Fruit fly (Drosophila melanogaster) whole organism, embryonic: ENCODE data around the gene Srp9.

Source experiments
- Atf3 ChIP-seq: fragments of 200-800 bp; sonication (Bioruptor generic); optimal IDR thresholded peaks from 3 replicates; lab custom pipeline; 2016; ENCODE audit warnings: missing biosample characterization, missing genetic modification characterization
- Awh ChIP-seq: fragments of 200-800 bp; sonication (Bioruptor generic); IDR thresholded peaks from 2 replicates; pipeline ENCODE4, ENCODE4 v1.3.6; 2022; ENCODE audit warnings: missing biosample characterization, missing genetic modification characterization
- BEAF-32 ChIP-seq: fragments of 200-800 bp; sonication (Bioruptor generic); optimal IDR thresholded peaks from 3 replicates; lab custom pipeline; 2017; ENCODE audit warnings: missing biosample characterization, missing genetic modification characterization, mild to moderate bottlenecking, moderate library complexity, missing genetic modification reagents
- CG11085 ChIP-seq: fragments of 200-800 bp; sonication (Bioruptor generic); IDR thresholded peaks from 2 replicates; pipeline ENCODE4 v1.3.6; 2022; ENCODE audit warnings: missing biosample characterization, missing genetic modification characterization
- CG11398 ChIP-seq: fragments of 200-800 bp; sonication (Bioruptor generic); optimal IDR thresholded peaks from 2 replicates; lab custom pipeline; 2016; ENCODE audit warnings: missing biosample characterization, missing genetic modification characterization
- CG12071 ChIP-seq: fragments of 200-800 bp; sonication (Bioruptor generic); optimal IDR thresholded peaks from 3 replicates; lab custom pipeline; 2018; ENCODE audit warnings: missing biosample characterization, mild to moderate bottlenecking, missing genetic modification characterization
- CG12769 ChIP-seq: fragments of 200-800 bp; sonication (Bioruptor generic); optimal IDR thresholded peaks from 2 replicates; lab custom pipeline; 2019; ENCODE audit warnings: missing biosample characterization, mild to moderate bottlenecking, missing genetic modification characterization, moderate library complexity
- CG16779 ChIP-seq: fragments of 200-800 bp; sonication (Bioruptor generic); IDR thresholded peaks from 2 replicates; pipeline ENCODE4 v1.3.6; 2022; ENCODE audit warnings: missing biosample characterization, missing genetic modification characterization
- CG17385 ChIP-seq: fragments of 200-800 bp; sonication (Bioruptor generic); optimal IDR thresholded peaks from 3 replicates; lab custom pipeline; 2018; ENCODE audit warnings: missing biosample characterization, mild to moderate bottlenecking, missing genetic modification characterization
- CG1792 ChIP-seq: fragments of 200-800 bp; sonication (Bioruptor generic); optimal IDR thresholded peaks from 2 replicates; lab custom pipeline; 2016; ENCODE audit warnings: missing biosample characterization, missing genetic modification characterization
- CG2712 ChIP-seq: fragments of 200-800 bp; optimal IDR thresholded peaks from 3 replicates; lab custom pipeline; 2019; ENCODE audit warnings: missing biosample characterization, mild to moderate bottlenecking, missing genetic modification characterization, moderate library complexity
- CG30403 ChIP-seq: fragments of 200-800 bp; sonication (Bioruptor generic); optimal IDR thresholded peaks from 3 replicates; lab custom pipeline; 2016; ENCODE audit warnings: missing biosample characterization, missing genetic modification characterization
- CG30431 ChIP-seq: fragments of 200-800 bp; sonication (Bioruptor generic); optimal IDR thresholded peaks from 2 replicates; lab custom pipeline; 2017; ENCODE audit warnings: missing biosample characterization, missing genetic modification characterization
- CG3065 ChIP-seq: fragments of 200-800 bp; sonication (Bioruptor generic); optimal IDR thresholded peaks from 2 replicates; lab custom pipeline; 2016; ENCODE audit warnings: missing biosample characterization, missing genetic modification characterization
- CG33213 ChIP-seq: fragments of 200-800 bp; sonication (Bioruptor generic); optimal IDR thresholded peaks from 3 replicates; lab custom pipeline; 2016; ENCODE audit warnings: missing biosample characterization, missing genetic modification characterization
- CG34224 ChIP-seq: fragments of 200-800 bp; sonication (Bioruptor generic); IDR thresholded peaks from 3 replicates; pipeline ENCODE4 v1.3.6; 2022; ENCODE audit warnings: missing biosample characterization, missing genetic modification characterization; ENCODE audit not compliant: partially characterized antibody
- CG4328 ChIP-seq: fragments of 200-800 bp; sonication (Bioruptor generic); optimal IDR thresholded peaks from 3 replicates; lab custom pipeline; 2017; ENCODE audit warnings: missing biosample characterization, missing genetic modification reagents, missing genetic modification characterization
- CG4360 ChIP-seq: fragments of 200-800 bp; sonication (Bioruptor generic); IDR thresholded peaks from 2 replicates; pipeline ENCODE4 v1.3.6; 2022; ENCODE audit warnings: missing biosample characterization, missing genetic modification characterization
- CG4820 ChIP-seq: fragments of 200-800 bp; sonication (Bioruptor generic); optimal IDR thresholded peaks from 3 replicates; lab custom pipeline; 2016; ENCODE audit warnings: missing biosample characterization, missing genetic modification characterization
- CG6791 ChIP-seq: fragments of 200-800 bp; sonication (Bioruptor generic); IDR thresholded peaks from 3 replicates; pipeline ENCODE4 v1.3.6; 2022; ENCODE audit warnings: missing biosample characterization, missing genetic modification characterization; ENCODE audit not compliant: partially characterized antibody
- CG8089 ChIP-seq: fragments of 200-800 bp; sonication (Bioruptor generic); optimal IDR thresholded peaks from 3 replicates; lab custom pipeline; 2016; ENCODE audit warnings: missing biosample characterization, missing genetic modification characterization
- CTCF ChIP-seq: fragments of 200-800 bp; sonication (Bioruptor generic); optimal IDR thresholded peaks from 2 replicates; lab custom pipeline; 2017; ENCODE audit warnings: missing biosample characterization, mild to moderate bottlenecking, missing genetic modification characterization, moderate library complexity
- CoRest ChIP-seq: fragments of 200-800 bp; sonication (Bioruptor generic); optimal IDR thresholded peaks from 3 replicates; lab custom pipeline; 2018; ENCODE audit warnings: missing biosample characterization, mild to moderate bottlenecking, missing genetic modification characterization, moderate library complexity
- Dip3 ChIP-seq: fragments of 200-800 bp; sonication (Bioruptor generic); optimal IDR thresholded peaks from 3 replicates; lab custom pipeline; 2016; ENCODE audit warnings: missing biosample characterization, missing genetic modification characterization
- Dref ChIP-seq: fragments of 200-800 bp; sonication (Bioruptor generic); IDR thresholded peaks from 2 replicates; pipeline ENCODE4 v1.3.6; 2022; ENCODE audit warnings: missing biosample characterization, missing genetic modification characterization
- Hr3 ChIP-seq: fragments of 200-800 bp; sonication (Bioruptor generic); optimal IDR thresholded peaks from 3 replicates; lab custom pipeline; 2016; ENCODE audit warnings: missing biosample characterization, missing genetic modification characterization
- Max ChIP-seq: fragments of 200-800 bp; sonication (Bioruptor generic); optimal IDR thresholded peaks from 2 replicates; lab custom pipeline; 2016; ENCODE audit warnings: missing biosample characterization, mild to moderate bottlenecking, missing genetic modification characterization
- Poxn ChIP-seq: fragments of 200-800 bp; sonication (Bioruptor generic); IDR thresholded peaks from 2 replicates; pipeline ENCODE4 v1.3.6; 2022; ENCODE audit warnings: missing biosample characterization, missing genetic modification characterization
- Six4 ChIP-seq: fragments of 200-800 bp; sonication (Bioruptor generic); optimal IDR thresholded peaks from 2 replicates; lab custom pipeline; 2016; ENCODE audit warnings: missing biosample characterization, missing genetic modification characterization
- Spps ChIP-seq: fragments of 200-800 bp; sonication (Bioruptor generic); optimal IDR thresholded peaks from 2 replicates; lab custom pipeline; 2018; ENCODE audit warnings: missing biosample characterization, mild to moderate bottlenecking, missing genetic modification characterization
- Usf ChIP-seq: fragments of 200-800 bp; sonication (Bioruptor generic); optimal IDR thresholded peaks from 2 replicates; lab custom pipeline; 2017; ENCODE audit warnings: missing genotype, missing biosample characterization, missing genetic modification characterization
- cato ChIP-seq: fragments of 200-800 bp; sonication (Bioruptor generic); optimal IDR thresholded peaks from 2 replicates; lab custom pipeline; 2016; ENCODE audit warnings: missing biosample characterization, missing genetic modification characterization, borderline replicate concordance
- ems ChIP-seq: fragments of 200-800 bp; sonication (Bioruptor generic); optimal IDR thresholded peaks from 3 replicates; lab custom pipeline; 2016; ENCODE audit warnings: missing biosample characterization, missing genetic modification characterization
- esg ChIP-seq: fragments of 200-800 bp; sonication (Bioruptor generic); conservative IDR thresholded peaks from 2 replicates; pipeline ENCODE4 v1.3.6; 2022; ENCODE audit warnings: missing biosample characterization, missing genetic modification characterization
- gcm2 ChIP-seq: fragments of 200-800 bp; sonication (Bioruptor generic); optimal IDR thresholded peaks from 2 replicates; lab custom pipeline; 2016; ENCODE audit warnings: missing biosample characterization, missing genetic modification characterization
- gem ChIP-seq: fragments of 200-800 bp; sonication (Bioruptor generic); optimal IDR thresholded peaks from 2 replicates; lab custom pipeline; 2019; ENCODE audit warnings: missing biosample characterization, mild to moderate bottlenecking, missing genetic modification characterization, moderate library complexity
- gro ChIP-seq: fragments of 200-800 bp; sonication (Bioruptor generic); optimal IDR thresholded peaks from 2 replicates; lab custom pipeline; 2016; ENCODE audit warnings: missing biosample characterization, missing genetic modification characterization
- gt ChIP-seq: fragments of 200-800 bp; sonication (Bioruptor generic); IDR thresholded peaks from 2 replicates; pipeline ENCODE4 v1.3.6; 2022; ENCODE audit warnings: missing biosample characterization, missing genetic modification characterization
- ind ChIP-seq: fragments of 200-800 bp; sonication (Bioruptor generic); optimal IDR thresholded peaks from 3 replicates; lab custom pipeline; 2016; ENCODE audit warnings: missing biosample characterization, missing genetic modification characterization
- jumu ChIP-seq: fragments of 200-800 bp; sonication (Bioruptor generic); optimal IDR thresholded peaks from 3 replicates; lab custom pipeline; 2016; ENCODE audit warnings: missing biosample characterization, missing genetic modification characterization
- kah ChIP-seq: fragments of 200-800 bp; sonication (Bioruptor generic); optimal IDR thresholded peaks from 2 replicates; lab custom pipeline; 2018; ENCODE audit warnings: missing biosample characterization, mild to moderate bottlenecking, missing genetic modification characterization
- nau ChIP-seq: fragments of 200-800 bp; sonication (Bioruptor generic); optimal IDR thresholded peaks from 3 replicates; lab custom pipeline; 2017; ENCODE audit warnings: missing biosample characterization, mild to moderate bottlenecking, missing genetic modification characterization, missing genetic modification reagents
- nmo ChIP-seq: fragments of 200-800 bp; sonication (Bioruptor generic); optimal IDR thresholded peaks from 2 replicates; lab custom pipeline; 2018; ENCODE audit warnings: missing biosample characterization, mild to moderate bottlenecking, missing genetic modification characterization, moderate library complexity
- pan ChIP-seq, 4 experiments: fragments of >200 bp in 3 of 4; fragments of 200-800 bp in 1 of 4; sonication (Bioruptor generic) in 1 of 4; optimal IDR thresholded peaks in 3 of 4; IDR thresholded peaks in 1 of 4; 2 replicates each; pipeline versions ENCODE4 v1.3.6 to Lab custom; 2017 to 2022; ENCODE audit warnings: missing biosample characterization in 2 of 4, missing genetic modification characterization in 2 of 4, mixed read lengths in 1 of 4
- pho ChIP-seq: fragments of 200-800 bp; sonication (Bioruptor generic); optimal IDR thresholded peaks from 2 replicates; lab custom pipeline; 2016; ENCODE audit warnings: missing biosample characterization, missing genetic modification characterization
- slou ChIP-seq: fragments of 200-800 bp; sonication (Bioruptor generic); optimal IDR thresholded peaks from 3 replicates; lab custom pipeline; 2016; ENCODE audit warnings: missing biosample characterization, missing genetic modification characterization
- sob ChIP-seq: fragments of 200-800 bp; sonication (Bioruptor generic); IDR thresholded peaks from 2 replicates; pipeline ENCODE4 v1.3.6; 2022; ENCODE audit warnings: missing biosample characterization, missing genetic modification characterization
- stc ChIP-seq: fragments of 200-800 bp; sonication (Bioruptor generic); IDR thresholded peaks from 2 replicates; pipeline ENCODE4 v1.3.6; 2022; ENCODE audit warnings: missing biosample characterization, missing genetic modification characterization
- sug ChIP-seq: fragments of 200-800 bp; optimal IDR thresholded peaks from 2 replicates; lab custom pipeline; 2019; ENCODE audit warnings: missing biosample characterization, mild to moderate bottlenecking, missing genetic modification characterization, moderate library complexity
- unc-4 ChIP-seq: fragments of 200-800 bp; sonication (Bioruptor generic); IDR thresholded peaks from 2 replicates; pipeline ENCODE4 v1.3.6; 2022; ENCODE audit warnings: missing biosample characterization, missing genetic modification characterization; ENCODE audit not compliant: partially characterized antibody

Srp9 gene

dm6 chr3L:7903489-7904150, 32.6 kb upstream of the Srp9 start (continued):
- peak; percentile 82 for TF ChIP-seq nau (GFP tag; lab: Kevin White, UChicago)
- peak; percentile 19 for TF ChIP-seq gro (GFP tag; lab: Kevin White, UChicago)
- peak; percentile 94 for TF ChIP-seq nmo (GFP tag; lab: Kevin White, UChicago)
- peak; percentile 92 for TF ChIP-seq gem (tag; lab: Kevin White, UChicago)
- TF ChIP-seq pho (GFP tag; lab: Kevin White, UChicago), result peak; percentile 64
- TF ChIP-seq Hr3, result peak; percentile 72
- peak; percentile 4 for TF ChIP-seq slou (GFP tag; lab: Kevin White, UChicago)
- no peak for TF ChIP-seq pan (optimal IDR thresholded peaks at IDR 0.05; lab: Kevin White, UChicago)
- peak in 1 of 2 experiments; percentile 76 for TF ChIP-seq pan (GFP tag; optimal IDR thresholded peaks at IDR 0.05 in 1 of 2, IDR thresholded peaks at IDR 0.05 in 1 of 2)
- TF ChIP-seq CG6791 (GFP tag; lab: Robert Waterston, UW), result 0 out of 3 replicates have a peak, but pooled peaks have one; percentile 22
- TF ChIP-seq ems, result peak; percentile 44
- peak; percentile 63 for TF ChIP-seq Max
- peak; percentile 73 for TF ChIP-seq CG12071 (GFP tag; lab: Kevin White, UChicago)
- TF ChIP-seq Atf3 (GFP tag; lab: Kevin White, UChicago), result peak; percentile 81
- peak; percentile 53 for TF ChIP-seq CTCF (GFP tag; lab: Kevin White, UChicago)
- TF ChIP-seq cato (GFP tag; lab: Kevin White, UChicago), result peak; percentile 74
- TF ChIP-seq CG1792 (GFP tag; lab: Kevin White, UChicago), result peak; percentile 77
- peak; percentile 90 for TF ChIP-seq CoRest (tag; lab: Kevin White, UChicago)
- TF ChIP-seq Poxn (GFP tag; lab: Robert Waterston, UW), result no peak
- TF ChIP-seq CG8089 (GFP tag; lab: Kevin White, UChicago), result peak; percentile 85
- peak; percentile 82 for TF ChIP-seq CG17385 (GFP tag; lab: Kevin White, UChicago)
- peak; percentile 80 for TF ChIP-seq CG30403 (GFP tag; lab: Kevin White, UChicago)
- TF ChIP-seq CG2712 (tag; lab: Kevin White, UChicago), result peak; percentile 94
- 0 out of 2 replicates have a peak, but pooled peaks have one; percentile 42 for TF ChIP-seq gt
- peak; percentile 67 for TF ChIP-seq jumu (GFP tag; lab: Kevin White, UChicago)
- peak; percentile 62 for TF ChIP-seq Usf
- TF ChIP-seq CG11085, result peak; percentile 68
- peak; percentile 73 for TF ChIP-seq esg (GFP tag; lab: Robert Waterston, UW)
- TF ChIP-seq BEAF-32 (GFP tag; lab: Kevin White, UChicago), result no peak
- TF ChIP-seq Six4 (GFP tag; lab: Kevin White, UChicago), result peak; percentile 83
- peak; percentile 80 for TF ChIP-seq sob (GFP tag; lab: Robert Waterston, UW)
- TF ChIP-seq Dip3 (GFP tag; lab: Kevin White, UChicago), result peak; percentile 75
- TF ChIP-seq CG16779 (GFP tag; lab: Robert Waterston, UW), result no peak
- TF ChIP-seq stc (GFP tag; lab: Robert Waterston, UW), result peak; percentile 86
- TF ChIP-seq Spps (tag; lab: Kevin White, UChicago), result peak; percentile 83
- TF ChIP-seq ind, result peak; percentile 79
- TF ChIP-seq CG33213 (GFP tag; lab: Kevin White, UChicago), result peak; percentile 84
- peak; percentile 82; the same call in 1 of the 2 replicates for TF ChIP-seq Awh
- TF ChIP-seq CG30431 (GFP tag; lab: Kevin White, UChicago), result peak; percentile 67
- TF ChIP-seq kah, result peak; percentile 75
- TF ChIP-seq CG12769 (tag; lab: Kevin White, UChicago), result peak; percentile 90
- no peak for TF ChIP-seq sug (tag; lab: Kevin White, UChicago)
- TF ChIP-seq Dref (GFP tag; lab: Robert Waterston, UW), result no peak
- peak; percentile 77 for TF ChIP-seq CG4328 (GFP tag; lab: Kevin White, UChicago)
- no peak for TF ChIP-seq unc-4 (GFP tag; lab: Robert Waterston, UW)
- no peak for TF ChIP-seq gcm2 (GFP tag; lab: Kevin White, UChicago)
- TF ChIP-seq CG11398, result peak; percentile 79
- TF ChIP-seq CG4360, result no peak
- peak; percentile 85 for TF ChIP-seq CG4820 (GFP tag; lab: Kevin White, UChicago)
- TF ChIP-seq CG34224 (GFP tag; lab: Robert Waterston, UW), result 0 out of 3 replicates have a peak, but pooled peaks have one; percentile 6
- TF ChIP-seq CG3065 (GFP tag; lab: Kevin White, UChicago), result peak; percentile 81
